Worm (Caenorhabditis elegans) whole organism, L3 larva: ENCODE data around the gene Y37D8A.29.

ENCODE experiments used
- R02D3.7 ChIP-seq: fragments of 150-350 bp; optimal IDR thresholded peaks from 2 replicates; lab custom pipeline; 2014; ENCODE audit warnings: missing biosample characterization, missing genetic modification characterization
- ZK546.5 ChIP-seq: sonication (generic microtip); optimal IDR thresholded peaks from 2 replicates; lab custom pipeline; 2017; ENCODE audit warnings: missing biosample characterization, missing genetic modification characterization
- aly-2 ChIP-seq: fragments of 150-350 bp; optimal IDR thresholded peaks from 2 replicates; lab custom pipeline; 2014; ENCODE audit warnings: missing biosample characterization, missing genetic modification characterization
- ama-1 ChIP-seq: fragments of 150-350 bp; optimal IDR thresholded peaks from 2 replicates; lab custom pipeline; 2018
- ceh-16 ChIP-seq: sonication (generic microtip); optimal IDR thresholded peaks from 2 replicates; lab custom pipeline; 2017; ENCODE audit warnings: missing biosample characterization, missing genetic modification characterization
- ceh-28 ChIP-seq: fragments of 150-350 bp; optimal IDR thresholded peaks from 2 replicates; lab custom pipeline; 2014; ENCODE audit warnings: missing biosample characterization, missing genetic modification reagents, missing genetic modification characterization
- ceh-82 ChIP-seq: fragments of 150-350 bp; optimal IDR thresholded peaks from 2 replicates; lab custom pipeline; 2014; ENCODE audit warnings: missing biosample characterization, missing genetic modification characterization
- ceh-9 ChIP-seq: sonication (generic microtip); optimal IDR thresholded peaks from 2 replicates; lab custom pipeline; 2018; ENCODE audit warnings: missing biosample characterization, missing genetic modification characterization
- daf-12 ChIP-seq: fragments of 150-350 bp; optimal IDR thresholded peaks from 2 replicates; lab custom pipeline; 2014; ENCODE audit warnings: missing biosample characterization, missing genetic modification reagents, missing genetic modification characterization
- egl-27 ChIP-seq: sonication (generic microtip); optimal IDR thresholded peaks from 4 replicates; lab custom pipeline; 2017; ENCODE audit warnings: missing biosample characterization, missing genetic modification reagents, missing genetic modification characterization
- egl-5 ChIP-seq: fragments of 150-350 bp; optimal IDR thresholded peaks from 2 replicates; lab custom pipeline; 2017; ENCODE audit warnings: missing biosample characterization, missing genetic modification reagents, missing genetic modification characterization, inconsistent platforms
- elt-2 ChIP-seq: sonication (generic microtip); optimal IDR thresholded peaks from 2 replicates; lab custom pipeline; 2016; ENCODE audit warnings: missing genetic modification reagents, mild to moderate bottlenecking, missing genetic modification characterization, missing compliant biosample characterization
- elt-3 ChIP-seq, 3 experiments: fragments of 150-350 bp in 1 of 3; sonication (generic microtip) in 2 of 3; optimal IDR thresholded peaks; 2 replicates in 2 of 3; 4 replicates in 1 of 3; lab custom pipeline; 2014 to 2017; ENCODE audit warnings: missing biosample characterization in 3 of 3, missing genetic modification characterization in 3 of 3
- eor-1 ChIP-seq, 2 experiments: fragments of 150-350 bp; optimal IDR thresholded peaks; 2 replicates each; lab custom pipeline; 2014 to 2018; ENCODE audit warnings: missing biosample characterization in 2 of 2, missing genetic modification characterization in 2 of 2
- fkh-2 ChIP-seq: fragments of 150-350 bp; optimal IDR thresholded peaks from 2 replicates; lab custom pipeline; 2014; ENCODE audit warnings: missing biosample characterization, missing genetic modification reagents, missing genetic modification characterization
- fos-1 ChIP-seq: fragments of 150-350 bp; optimal IDR thresholded peaks from 2 replicates; lab custom pipeline; 2014; ENCODE audit warnings: missing biosample characterization, missing genetic modification characterization
- hmg-11 ChIP-seq: sonication (generic microtip); optimal IDR thresholded peaks from 2 replicates; lab custom pipeline; 2016; ENCODE audit warnings: missing genetic modification characterization, missing compliant biosample characterization
- jun-1 ChIP-seq: fragments of 150-350 bp; optimal IDR thresholded peaks from 2 replicates; lab custom pipeline; 2014; ENCODE audit warnings: missing biosample characterization, missing genetic modification reagents, missing genetic modification characterization
- lin-15B ChIP-seq: fragments of 150-350 bp; optimal IDR thresholded peaks from 2 replicates; lab custom pipeline; 2014; ENCODE audit warnings: missing biosample characterization, missing genetic modification characterization
- lin-39 ChIP-seq: fragments of 150-350 bp; optimal IDR thresholded peaks from 2 replicates; lab custom pipeline; 2018; ENCODE audit warnings: missing biosample characterization, missing genetic modification reagents, missing genetic modification characterization
- lsy-12 ChIP-seq: sonication (generic microtip); optimal IDR thresholded peaks from 2 replicates; lab custom pipeline; 2016; ENCODE audit warnings: mild to moderate bottlenecking, missing genetic modification characterization, missing compliant biosample characterization
- mml-1 ChIP-seq: fragments of 150-350 bp; sonication (generic microtip); optimal IDR thresholded peaks from 3 replicates; lab custom pipeline; 2014; ENCODE audit warnings: missing biosample characterization, missing genetic modification characterization
- nfya-1 ChIP-seq: sonication (generic microtip); optimal IDR thresholded peaks from 2 replicates; lab custom pipeline; 2017; ENCODE audit warnings: missing genetic modification characterization, mild to moderate bottlenecking, missing compliant biosample characterization, antibody characterized with exemption, moderate library complexity; ENCODE audit not compliant: insufficient read depth
- nhr-11 ChIP-seq: fragments of 150-350 bp; optimal IDR thresholded peaks from 2 replicates; lab custom pipeline; 2014; ENCODE audit warnings: missing biosample characterization, missing genetic modification characterization
- nhr-12 ChIP-seq: fragments of 150-350 bp; optimal IDR thresholded peaks from 2 replicates; lab custom pipeline; 2014; ENCODE audit warnings: missing biosample characterization, missing genetic modification characterization
- nhr-23 ChIP-seq: fragments of 150-350 bp; optimal IDR thresholded peaks from 2 replicates; lab custom pipeline; 2014; ENCODE audit warnings: missing biosample characterization, missing genetic modification reagents, missing genetic modification characterization
- nhr-237 ChIP-seq: fragments of 150-350 bp; optimal IDR thresholded peaks from 2 replicates; lab custom pipeline; 2014; ENCODE audit warnings: missing biosample characterization, missing genetic modification characterization
- nhr-25 ChIP-seq: sonication (generic microtip); optimal IDR thresholded peaks from 2 replicates; lab custom pipeline; 2017; ENCODE audit warnings: missing biosample characterization, missing genetic modification characterization
- nhr-43 ChIP-seq: sonication (generic microtip); optimal IDR thresholded peaks from 2 replicates; lab custom pipeline; 2016; ENCODE audit warnings: mild to moderate bottlenecking, missing genetic modification characterization, missing compliant biosample characterization; ENCODE audit not compliant: poor library complexity, severe bottlenecking
- nhr-67 ChIP-seq: fragments of 150-350 bp; optimal IDR thresholded peaks from 2 replicates; lab custom pipeline; 2014; ENCODE audit warnings: missing biosample characterization, missing genetic modification characterization
- nhr-76 ChIP-seq: fragments of 150-350 bp; sonication (generic microtip); optimal IDR thresholded peaks from 5 replicates; lab custom pipeline; 2014; ENCODE audit warnings: missing biosample characterization, missing genetic modification characterization
- nhr-77 ChIP-seq: fragments of 150-350 bp; optimal IDR thresholded peaks from 2 replicates; lab custom pipeline; 2014; ENCODE audit warnings: missing biosample characterization, missing genetic modification characterization
- pha-4 ChIP-seq: fragments of 150-350 bp; optimal IDR thresholded peaks from 2 replicates; lab custom pipeline; 2014; ENCODE audit warnings: missing biosample characterization, missing genetic modification reagents, missing genetic modification characterization
- pqm-1 ChIP-seq: fragments of 150-350 bp; optimal IDR thresholded peaks from 2 replicates; lab custom pipeline; 2017; ENCODE audit warnings: missing biosample characterization, missing genetic modification characterization, inconsistent platforms
- sea-2 ChIP-seq: fragments of 150-350 bp; sonication (generic microtip); optimal IDR thresholded peaks from 4 replicates; lab custom pipeline; 2014; ENCODE audit warnings: missing biosample characterization, missing genetic modification reagents, missing genetic modification characterization
- skn-1 ChIP-seq: fragments of 150-350 bp; optimal IDR thresholded peaks from 2 replicates; lab custom pipeline; 2014; ENCODE audit warnings: missing biosample characterization, missing genetic modification characterization
- snpc-4 ChIP-seq: fragments of 150-350 bp; optimal IDR thresholded peaks from 2 replicates; lab custom pipeline; 2014; ENCODE audit warnings: missing biosample characterization, missing genetic modification characterization
- tbx-2 ChIP-seq: sonication (generic microtip); optimal IDR thresholded peaks from 2 replicates; lab custom pipeline; 2016; ENCODE audit warnings: mild to moderate bottlenecking, missing genetic modification characterization, missing compliant biosample characterization
- unc-39 ChIP-seq: sonication (generic microtip); optimal IDR thresholded peaks from 4 replicates; lab custom pipeline; 2017; ENCODE audit warnings: missing biosample characterization, missing genetic modification characterization
- unc-62 ChIP-seq: fragments of 150-350 bp; sonication (generic microtip); optimal IDR thresholded peaks from 4 replicates; lab custom pipeline; 2014; ENCODE audit warnings: missing biosample characterization, missing genetic modification reagents, missing genetic modification characterization
- zag-1 ChIP-seq: fragments of 150-350 bp; optimal IDR thresholded peaks from 2 replicates; lab custom pipeline; 2014; ENCODE audit warnings: missing biosample characterization, missing genetic modification characterization
- ztf-11 ChIP-seq: fragments of 150-350 bp; optimal IDR thresholded peaks from 2 replicates; lab custom pipeline; 2014; ENCODE audit warnings: missing biosample characterization, missing genetic modification characterization
- ztf-4 ChIP-seq: fragments of 150-350 bp; optimal IDR thresholded peaks from 2 replicates; lab custom pipeline; 2014; ENCODE audit warnings: missing biosample characterization, missing genetic modification characterization

The Y37D8A.29 gene

ce11 chrIII:12907218-12907617, 15.7 kb upstream of the Y37D8A.29 start:
- TF ChIP-seq nfya-1 (tag; lab: Kevin White, UChicago) = no peak
- no peak for TF ChIP-seq unc-62 (GFP tag; lab: Kevin White, UChicago)
- no peak for TF ChIP-seq jun-1
- no peak for TF ChIP-seq unc-39 (tag; lab: Kevin White, UChicago)
- TF ChIP-seq nhr-23 (tag; lab: Kevin White, UChicago) = no peak
- no peak for TF ChIP-seq pqm-1
- no peak for TF ChIP-seq ztf-4
- TF ChIP-seq hmg-11 (tag; lab: Kevin White, UChicago) = no peak
- no peak for TF ChIP-seq ZK546.5 (tag; lab: Kevin White, UChicago)
- no peak for TF ChIP-seq lsy-12
- TF ChIP-seq sea-2 = no peak
- no peak for TF ChIP-seq egl-27 (tag; lab: Kevin White, UChicago)
- TF ChIP-seq skn-1 (tag; lab: Kevin White, UChicago) = no peak
- no peak for TF ChIP-seq ceh-9
- TF ChIP-seq pha-4 (tag; lab: Kevin White, UChicago) = no peak
- no peak for TF ChIP-seq fkh-2 (tag; lab: Kevin White, UChicago)
- TF ChIP-seq nhr-76 = no peak
- no peak for TF ChIP-seq nhr-43

- TF ChIP-seq nhr-43 (peak; percentile 87), nhr-12 (no peak), mml-1 (tag; lab: Kevin White, UChicago) (no peak), nhr-25 (tag; lab: Kevin White, UChicago) (no peak), lin-39 (tag; lab: Kevin White, UChicago) (peak; percentile 44), pha-4 (tag; lab: Kevin White, UChicago) (peak; percentile 2), lsy-12 (peak; percentile 22), sea-2 (no peak), nhr-23 (tag; lab: Kevin White, UChicago) (no peak), aly-2 (tag; lab: Kevin White, UChicago) (peak; percentile 86), nhr-67 (tag; lab: Kevin White, UChicago) (no peak), ceh-16 (tag; lab: Kevin White, UChicago) (no peak), ama-1 (lab: Kevin White, UChicago) (peak; percentile 70), elt-2 (tag; lab: Kevin White, UChicago) (peak; percentile 37), nhr-237 (tag; lab: Kevin White, UChicago) (no peak), ceh-9 (no peak), eor-1 (tag; optimal IDR thresholded peaks at IDR 0.05; lab: Kevin White, UChicago) (no peak), skn-1 (tag; lab: Kevin White, UChicago) (no peak), ZK546.5 (tag; lab: Kevin White, UChicago) (no peak), nhr-77 (tag; lab: Kevin White, UChicago) (no peak), unc-39 (tag; lab: Kevin White, UChicago) (no peak), lin-15B (tag; lab: Kevin White, UChicago) (no peak), ceh-82 (no peak), nfya-1 (tag; lab: Kevin White, UChicago) (no peak), elt-3 (tag; optimal IDR thresholded peaks at IDR 0.05; lab: Kevin White, UChicago) (no peak), ceh-28 (tag; lab: Kevin White, UChicago) (peak; percentile 63), nhr-11 (tag; lab: Kevin White, UChicago) (peak; percentile 42), egl-27 (tag; lab: Kevin White, UChicago) (no peak), R02D3.7 (tag; lab: Kevin White, UChicago) (peak; percentile 46), tbx-2 (tag; lab: Kevin White, UChicago) (peak; percentile 12)
These were observed 15.1 kb upstream of the Y37D8A.29 start for ce11 chrIII:12906611-12907037.

DNA sequence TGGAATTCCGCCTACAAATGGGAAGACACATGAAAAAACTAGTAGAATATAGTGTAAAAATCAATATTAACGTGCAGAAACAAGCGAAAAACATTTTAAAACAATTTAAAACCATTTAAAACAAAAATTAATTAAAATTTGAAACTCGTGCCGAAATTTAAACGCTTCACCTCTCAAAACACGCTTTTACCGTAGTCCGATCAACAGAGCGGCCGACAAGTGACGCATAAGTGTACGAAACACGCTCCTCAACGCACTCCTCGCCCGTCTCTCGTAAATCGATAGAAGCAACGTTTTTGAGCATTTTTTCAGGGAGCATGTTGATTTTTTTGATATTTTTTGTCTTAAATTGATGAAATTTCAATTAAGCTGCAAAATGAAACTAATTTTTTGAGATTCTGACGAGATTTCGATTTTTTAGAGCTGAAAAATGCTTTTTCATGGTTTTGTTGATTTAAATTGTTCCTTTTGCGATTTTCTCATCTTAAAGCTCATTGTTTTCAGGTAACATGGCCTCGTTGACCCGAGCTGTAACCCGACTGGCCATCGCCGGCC, 13.6 kb upstream of the Y37D8A.29 start, which contains the start of gene cox-5A:
Gene cox-5A, plus strand, starts transcription at position 505 of the 555 bp plus-strand sequence.
- TF ChIP-seq sea-2 = peak; percentile 85
- peak; percentile 96 for TF ChIP-seq aly-2 (tag; lab: Kevin White, UChicago)
- peak; percentile 94 for TF ChIP-seq nhr-11 (tag; lab: Kevin White, UChicago)
- TF ChIP-seq lin-15B (tag; lab: Kevin White, UChicago) = peak; percentile 99
- peak; percentile 97 for TF ChIP-seq ceh-82
- peak; percentile 93 for TF ChIP-seq egl-27 (tag; lab: Kevin White, UChicago)
- peak; percentile 99 for TF ChIP-seq lsy-12
- TF ChIP-seq snpc-4 (tag; lab: Kevin White, UChicago) = peak; percentile 97
- peak; percentile 97 for TF ChIP-seq tbx-2 (tag; lab: Kevin White, UChicago)
- peak; percentile 26 for TF ChIP-seq nhr-237 (tag; lab: Kevin White, UChicago)
- peak; percentile 95 for TF ChIP-seq pqm-1
- peak; percentile 95 for TF ChIP-seq ztf-4
- TF ChIP-seq egl-5 (tag; lab: Kevin White, UChicago) = peak; percentile 96
- TF ChIP-seq zag-1 (tag; lab: Kevin White, UChicago) = peak; percentile 85
- no peak for TF ChIP-seq nhr-12
- peak; percentile 80 for TF ChIP-seq nhr-76
- peak in 1 of 2 experiments; percentile 11 for TF ChIP-seq eor-1 (tag; optimal IDR thresholded peaks at IDR 0.05; lab: Kevin White, UChicago)
- peak; percentile 99 for TF ChIP-seq lin-39 (tag; lab: Kevin White, UChicago)
- TF ChIP-seq ceh-9 = no peak
- peak; percentile 99 for TF ChIP-seq hmg-11 (tag; lab: Kevin White, UChicago)
- TF ChIP-seq pha-4 (tag; lab: Kevin White, UChicago) = peak; percentile 100
- peak; percentile 64 for TF ChIP-seq ceh-16 (tag; lab: Kevin White, UChicago)
- TF ChIP-seq unc-62 (GFP tag; lab: Kevin White, UChicago) = peak; percentile 95
- peak in 2 of 3 experiments; percentile 44 to 85 for TF ChIP-seq elt-3 (tag; optimal IDR thresholded peaks at IDR 0.05; lab: Kevin White, UChicago)
- TF ChIP-seq nhr-77 (tag; lab: Kevin White, UChicago) = peak; percentile 92
- peak; percentile 98 for TF ChIP-seq nhr-43
- peak; percentile 73 for TF ChIP-seq ama-1 (lab: Kevin White, UChicago)
- no peak for TF ChIP-seq ztf-11
- peak; percentile 96 for TF ChIP-seq fos-1 (tag; lab: Kevin White, UChicago)
- TF ChIP-seq fkh-2 (tag; lab: Kevin White, UChicago) = peak; percentile 37
- peak; percentile 78 for TF ChIP-seq daf-12
- TF ChIP-seq elt-2 (tag; lab: Kevin White, UChicago) = peak; percentile 94
- peak; percentile 67 for TF ChIP-seq ZK546.5 (tag; lab: Kevin White, UChicago)
